Fruit fly (Drosophila melanogaster) whole organism, embryonic: ENCODE data around the gene CG31109.
A peak's percentile ranks its signal among the peaks of the same experiment; 100 is the strongest.

Source experiments
- Adf1 ChIP-seq: fragments of 200-800 bp; sonication (Bioruptor generic); IDR thresholded peaks from 2 replicates; pipeline ENCODE4 v1.3.6; 2022; ENCODE audit warnings: missing biosample characterization, missing genetic modification characterization
- B-H1 ChIP-seq: fragments of 200-800 bp; sonication (Bioruptor generic); IDR thresholded peaks from 3 replicates; pipeline ENCODE4 v1.3.6; 2022; ENCODE audit warnings: missing biosample characterization, missing genetic modification characterization
- BEAF-32 ChIP-seq: fragments of 200-800 bp; sonication (Bioruptor generic); optimal IDR thresholded peaks from 3 replicates; lab custom pipeline; 2017; ENCODE audit warnings: missing biosample characterization, missing genetic modification characterization, mild to moderate bottlenecking, moderate library complexity, missing genetic modification reagents
- CG10274 ChIP-seq: fragments of 200-800 bp; sonication (Bioruptor generic); optimal IDR thresholded peaks from 3 replicates; lab custom pipeline; 2017; ENCODE audit warnings: missing biosample characterization, mild to moderate bottlenecking, missing genetic modification characterization
- CG10979 ChIP-seq: fragments of 200-800 bp; sonication (Bioruptor generic); optimal IDR thresholded peaks from 2 replicates; lab custom pipeline; 2018; ENCODE audit warnings: missing biosample characterization, mild to moderate bottlenecking, missing genetic modification characterization, moderate library complexity
- CG11504 ChIP-seq: fragments of 200-800 bp; sonication (Bioruptor generic); optimal IDR thresholded peaks from 3 replicates; lab custom pipeline; 2019; ENCODE audit warnings: missing biosample characterization, mild to moderate bottlenecking, missing genetic modification characterization, moderate library complexity
- CG12299 ChIP-seq: fragments of 200-800 bp; sonication (Bioruptor generic); optimal IDR thresholded peaks from 2 replicates; lab custom pipeline; 2018; ENCODE audit warnings: missing biosample characterization, mild to moderate bottlenecking, missing genetic modification characterization
- CG12744 ChIP-seq: fragments of 200-800 bp; sonication (Bioruptor generic); optimal IDR thresholded peaks from 2 replicates; lab custom pipeline; 2016; ENCODE audit warnings: missing biosample characterization, missing genetic modification characterization
- CG13296 ChIP-seq: fragments of 200-800 bp; sonication (Bioruptor generic); optimal IDR thresholded peaks from 3 replicates; lab custom pipeline; 2018; ENCODE audit warnings: missing biosample characterization, mild to moderate bottlenecking, missing genetic modification characterization
- CG14860 ChIP-seq: fragments of 200-800 bp; sonication (Bioruptor generic); IDR thresholded peaks from 3 replicates; pipeline ENCODE4 v1.3.6; 2022; ENCODE audit warnings: missing biosample characterization, missing genetic modification characterization; ENCODE audit not compliant: partially characterized antibody
- CG1603 ChIP-seq: fragments of 200-800 bp; sonication (Bioruptor generic); optimal IDR thresholded peaks from 2 replicates; lab custom pipeline; 2019; ENCODE audit warnings: missing biosample characterization, mild to moderate bottlenecking, missing genetic modification characterization, moderate library complexity
- CG16813 ChIP-seq: fragments of 200-800 bp; sonication (Bioruptor generic); IDR thresholded peaks from 3 replicates; pipeline ENCODE4 v1.3.6; 2022; ENCODE audit warnings: missing biosample characterization, missing genetic modification characterization; ENCODE audit not compliant: partially characterized antibody
- CG2678 ChIP-seq: fragments of 200-800 bp; sonication (Bioruptor generic); optimal IDR thresholded peaks from 3 replicates; lab custom pipeline; 2019; ENCODE audit warnings: missing biosample characterization, mild to moderate bottlenecking, missing genetic modification characterization, moderate library complexity
- CG32532 ChIP-seq: fragments of 200-800 bp; sonication (Bioruptor generic); IDR thresholded peaks from 2 replicates; pipeline ENCODE4 v1.3.6; 2022; ENCODE audit warnings: missing biosample characterization, missing genetic modification characterization
- CG33213 ChIP-seq: fragments of 200-800 bp; sonication (Bioruptor generic); optimal IDR thresholded peaks from 3 replicates; lab custom pipeline; 2016; ENCODE audit warnings: missing biosample characterization, missing genetic modification characterization
- CG3995 ChIP-seq: fragments of 200-800 bp; sonication (Bioruptor generic); optimal IDR thresholded peaks from 3 replicates; lab custom pipeline; 2016; ENCODE audit warnings: missing biosample characterization, missing genetic modification characterization
- CG4404 ChIP-seq: fragments of 200-800 bp; sonication (Bioruptor generic); IDR thresholded peaks from 2 replicates; pipeline ENCODE4 v1.3.6; 2022; ENCODE audit warnings: missing biosample characterization, missing genetic modification characterization
- CG6854 ChIP-seq: fragments of 200-800 bp; sonication (Bioruptor generic); optimal IDR thresholded peaks from 3 replicates; lab custom pipeline; 2017; ENCODE audit warnings: missing biosample characterization, mild to moderate bottlenecking, missing genetic modification characterization
- Dbx ChIP-seq: fragments of 200-800 bp; sonication (Bioruptor generic); IDR thresholded peaks from 3 replicates; pipeline ENCODE4 v1.3.6; 2022; ENCODE audit warnings: missing biosample characterization, missing genetic modification characterization
- ERR ChIP-seq: fragments of 200-800 bp; sonication (Bioruptor generic); optimal IDR thresholded peaks from 2 replicates; lab custom pipeline; 2016; ENCODE audit warnings: missing biosample characterization, missing genetic modification characterization
- GATAe ChIP-seq: fragments of 200-800 bp; sonication (Bioruptor generic); conservative IDR thresholded peaks from 2 replicates; pipeline ENCODE4 v1.3.6; 2022; ENCODE audit warnings: missing biosample characterization, missing genetic modification characterization
- MESR4 ChIP-seq: fragments of 200-800 bp; sonication (Bioruptor generic); optimal IDR thresholded peaks from 2 replicates; lab custom pipeline; 2018; ENCODE audit warnings: missing biosample characterization, mild to moderate bottlenecking, missing genetic modification characterization, moderate library complexity
- NfI ChIP-seq: fragments of 200-800 bp; sonication (Bioruptor generic); optimal IDR thresholded peaks from 3 replicates; lab custom pipeline; 2018; ENCODE audit warnings: missing biosample characterization, mild to moderate bottlenecking, missing genetic modification characterization, moderate library complexity
- Oli ChIP-seq: fragments of 200-800 bp; sonication (Bioruptor generic); optimal IDR thresholded peaks from 2 replicates; lab custom pipeline; 2018; ENCODE audit warnings: missing biosample characterization, mild to moderate bottlenecking, missing genetic modification characterization, moderate library complexity
- Rfx ChIP-seq: fragments of 200-800 bp; sonication (Bioruptor generic); IDR thresholded peaks from 2 replicates; pipeline ENCODE4 v1.3.6; 2022; ENCODE audit warnings: missing biosample characterization, missing genetic modification characterization
- Scr ChIP-seq: fragments of 200-800 bp; sonication (Bioruptor generic); IDR thresholded peaks from 2 replicates; pipeline ENCODE4 v1.3.6; 2022; ENCODE audit warnings: missing biosample characterization, missing genetic modification characterization; ENCODE audit not compliant: partially characterized antibody
- Xrp1 ChIP-seq: fragments of 200-800 bp; sonication (Bioruptor generic); IDR thresholded peaks from 2 replicates; pipeline ENCODE4 v1.3.6; 2022; ENCODE audit warnings: missing biosample characterization, missing genetic modification characterization
- al ChIP-seq: fragments of 200-800 bp; sonication (Bioruptor generic); IDR thresholded peaks from 2 replicates; pipeline ENCODE4 v1.3.6; 2022; ENCODE audit warnings: missing biosample characterization, missing genetic modification characterization
- ap ChIP-seq: fragments of 200-800 bp; sonication (Bioruptor generic); IDR thresholded peaks from 2 replicates; pipeline ENCODE4 v1.3.6; 2022; ENCODE audit warnings: missing biosample characterization, missing genetic modification characterization
- ase ChIP-seq: fragments of 200-800 bp; sonication (Bioruptor generic); IDR thresholded peaks from 3 replicates; pipeline ENCODE4 v1.3.6; 2022; ENCODE audit warnings: missing biosample characterization, missing genetic modification characterization
- ato ChIP-seq: fragments of 200-800 bp; sonication (Bioruptor generic); IDR thresholded peaks from 2 replicates; pipeline ENCODE4 v1.3.6; 2022; ENCODE audit warnings: missing biosample characterization, missing genetic modification characterization; ENCODE audit not compliant: partially characterized antibody
- chinmo ChIP-seq: fragments of 200-800 bp; sonication (Bioruptor generic); IDR thresholded peaks from 4 replicates; pipeline ENCODE4 v1.3.6; 2022; ENCODE audit warnings: missing biosample characterization, missing genetic modification characterization; ENCODE audit not compliant: partially characterized antibody
- dm ChIP-seq: fragments of 200-800 bp; sonication (Bioruptor generic); optimal IDR thresholded peaks from 3 replicates; lab custom pipeline; 2016; ENCODE audit warnings: missing biosample characterization, missing genetic modification characterization
- emc ChIP-seq: fragments of 200-800 bp; sonication (Bioruptor generic); optimal IDR thresholded peaks from 2 replicates; lab custom pipeline; 2016; ENCODE audit warnings: missing biosample characterization, missing genetic modification characterization
- esg ChIP-seq: fragments of 200-800 bp; sonication (Bioruptor generic); conservative IDR thresholded peaks from 2 replicates; pipeline ENCODE4 v1.3.6; 2022; ENCODE audit warnings: missing biosample characterization, missing genetic modification characterization
- eve ChIP-seq, 2 experiments: fragments of >200 bp; optimal IDR thresholded peaks; 2 replicates each; lab custom pipeline; 2017; ENCODE audit warnings: missing biosample characterization in 2 of 2, missing genetic modification characterization in 2 of 2
- fd96Cb ChIP-seq: fragments of 200-800 bp; sonication (Bioruptor generic); optimal IDR thresholded peaks from 2 replicates; lab custom pipeline; 2018; ENCODE audit warnings: missing biosample characterization, mild to moderate bottlenecking, missing genetic modification characterization, moderate library complexity
- gcm2 ChIP-seq: fragments of 200-800 bp; sonication (Bioruptor generic); optimal IDR thresholded peaks from 2 replicates; lab custom pipeline; 2016; ENCODE audit warnings: missing biosample characterization, missing genetic modification characterization
- gem ChIP-seq: fragments of 200-800 bp; sonication (Bioruptor generic); optimal IDR thresholded peaks from 2 replicates; lab custom pipeline; 2019; ENCODE audit warnings: missing biosample characterization, mild to moderate bottlenecking, missing genetic modification characterization, moderate library complexity
- gsb ChIP-seq: fragments of 200-800 bp; sonication (Bioruptor generic); IDR thresholded peaks from 2 replicates; pipeline ENCODE4 v1.3.6; 2022; ENCODE audit warnings: missing biosample characterization, missing genetic modification characterization
- ham ChIP-seq: fragments of 200-800 bp; sonication (Bioruptor generic); IDR thresholded peaks from 2 replicates; pipeline ENCODE4 v1.3.6; 2022; ENCODE audit warnings: missing biosample characterization, missing genetic modification characterization
- lilli ChIP-seq: fragments of 200-800 bp; sonication (Bioruptor generic); optimal IDR thresholded peaks from 3 replicates; lab custom pipeline; 2016; ENCODE audit warnings: missing biosample characterization, missing genetic modification characterization
- mld ChIP-seq: fragments of 200-800 bp; sonication (Bioruptor generic); IDR thresholded peaks from 3 replicates; pipeline ENCODE4 v1.3.6; 2022; ENCODE audit warnings: missing biosample characterization, missing genetic modification characterization; ENCODE audit not compliant: partially characterized antibody
- peb ChIP-seq: fragments of 200-800 bp; sonication (Bioruptor generic); IDR thresholded peaks from 2 replicates; pipeline ENCODE4 v1.3.6; 2022; ENCODE audit warnings: missing biosample characterization, missing genetic modification characterization
- psq ChIP-seq: fragments of 200-800 bp; sonication (Bioruptor generic); optimal IDR thresholded peaks from 2 replicates; lab custom pipeline; 2017; ENCODE audit warnings: missing biosample characterization, missing genetic modification characterization
- row ChIP-seq: fragments of 200-800 bp; sonication (Bioruptor generic); IDR thresholded peaks from 3 replicates; pipeline ENCODE4 v1.3.6; 2022; ENCODE audit warnings: missing biosample characterization, missing genetic modification characterization
- salm ChIP-seq: fragments of 200-800 bp; sonication (Bioruptor generic); optimal IDR thresholded peaks from 2 replicates; lab custom pipeline; 2018; ENCODE audit warnings: missing biosample characterization, mild to moderate bottlenecking, missing genetic modification characterization
- sens-2 ChIP-seq: fragments of 200-800 bp; sonication (Bioruptor generic); IDR thresholded peaks from 2 replicates; pipeline ENCODE4 v1.3.6; 2022; ENCODE audit warnings: missing biosample characterization, missing genetic modification characterization
- tio ChIP-seq: fragments of 200-800 bp; sonication (Bioruptor generic); optimal IDR thresholded peaks from 2 replicates; lab custom pipeline; 2017; ENCODE audit warnings: missing biosample characterization, missing genetic modification characterization, inconsistent platforms
- unpg ChIP-seq: fragments of 200-800 bp; sonication (Bioruptor generic); optimal IDR thresholded peaks from 3 replicates; lab custom pipeline; 2018; ENCODE audit warnings: missing biosample characterization, mild to moderate bottlenecking, missing genetic modification characterization, moderate library complexity
- zf30C ChIP-seq: fragments of 200-800 bp; sonication (Bioruptor generic); optimal IDR thresholded peaks from 3 replicates; lab custom pipeline; 2018; ENCODE audit warnings: missing biosample characterization, mild to moderate bottlenecking, missing genetic modification characterization

Gene CG31109

dm6 chr3R:25047504-25047903, 6.9 kb downstream of the CG31109 start, which contains the start of gene CG11790 (continued):
- TF ChIP-seq Dbx (GFP tag; lab: Robert Waterston, UW) (no peak), MESR4 (GFP tag; lab: Kevin White, UChicago) (peak; percentile 52), CG16813 (GFP tag; lab: Robert Waterston, UW) (peak; percentile 66), esg (no peak), B-H1 (no peak), Adf1 (GFP tag; lab: Robert Waterston, UW) (no peak), CG1603 (tag; lab: Kevin White, UChicago) (peak; percentile 59), emc (GFP tag; lab: Kevin White, UChicago) (no peak), sens-2 (GFP tag; lab: Robert Waterston, UW) (no peak), CG3995 (GFP tag; lab: Kevin White, UChicago) (peak; percentile 87), CG33213 (GFP tag; lab: Kevin White, UChicago) (no peak), CG14860 (GFP tag; lab: Robert Waterston, UW) (peak; percentile 71), CG10274 (GFP tag; lab: Kevin White, UChicago) (no peak), gcm2 (GFP tag; lab: Kevin White, UChicago) (no peak), BEAF-32 (GFP tag; lab: Kevin White, UChicago) (peak; percentile 74), CG12299 (no peak), tio (GFP tag; lab: Kevin White, UChicago) (no peak), ato (peak; percentile 82), peb (no peak), ase (no peak), chinmo (GFP tag; lab: Robert Waterston, UW) (0 out of 4 replicates have a peak, but pooled peaks have one; percentile 42), GATAe (GFP tag; lab: Robert Waterston, UW) (no peak), lilli (peak; percentile 7), mld (peak; percentile 73), Scr (GFP tag; lab: Robert Waterston, UW) (peak; percentile 77), gsb (no peak), psq (no peak), CG11504 (tag; lab: Kevin White, UChicago) (no peak), CG10979 (tag; lab: Kevin White, UChicago) (no peak), dm (GFP tag; lab: Kevin White, UChicago) (no peak), fd96Cb (tag; lab: Kevin White, UChicago) (no peak), Oli (tag; lab: Kevin White, UChicago) (no peak), Rfx (peak; percentile 43; the same call in 1 of the 2 replicates), zf30C (GFP tag; lab: Kevin White, UChicago) (no peak), salm (tag; lab: Kevin White, UChicago) (no peak), gem (tag; lab: Kevin White, UChicago) (no peak), CG4404 (GFP tag; lab: Robert Waterston, UW) (no peak), CG12744 (GFP tag; lab: Kevin White, UChicago) (no peak), ham (GFP tag; lab: Robert Waterston, UW) (no peak), NfI (peak; percentile 12), unpg (GFP tag; lab: Kevin White, UChicago) (no peak), CG2678 (tag; lab: Kevin White, UChicago) (no peak), row (peak; percentile 92), eve (GFP tag; optimal IDR thresholded peaks at IDR 0.05; lab: Kevin White, UChicago) (no peak), CG32532 (GFP tag; lab: Robert Waterston, UW) (peak; percentile 43; the same call in 1 of the 2 replicates), CG6854 (GFP tag; lab: Kevin White, UChicago) (no peak), ERR (GFP tag; lab: Kevin White, UChicago) (no peak), ap (GFP tag; lab: Robert Waterston, UW) (no peak), CG13296 (GFP tag; lab: Kevin White, UChicago) (peak; percentile 2), al (GFP tag; lab: Robert Waterston, UW) (no peak), Xrp1 (GFP tag; lab: Robert Waterston, UW) (peak; percentile 25; the same call in 1 of the 2 replicates)
